Worm (Caenorhabditis elegans): ENCODE data around the gene ttr-54.

DNA sequence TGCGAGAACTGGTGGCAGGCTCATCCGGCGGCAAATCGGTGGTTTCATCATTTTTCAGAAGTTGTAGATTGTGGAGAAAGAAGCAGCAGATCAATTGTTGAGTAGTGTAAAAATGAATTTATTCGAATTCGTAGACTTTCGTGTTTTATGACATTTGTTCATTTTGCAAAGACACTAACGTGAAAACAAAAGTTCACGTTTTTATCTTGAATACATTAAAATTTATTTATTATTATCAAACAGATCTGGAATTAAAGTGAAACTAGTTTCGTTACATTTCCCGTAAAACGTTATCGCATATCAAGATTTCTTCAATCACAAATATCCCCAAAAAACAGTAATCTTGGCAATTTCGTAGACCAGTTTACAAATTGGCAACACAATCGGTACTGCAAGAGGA lies 8.7 kb upstream of the ttr-54 start, which contains the start of gene T14G10.8:
- TF ChIP-seq nhr-11 (tag; optimal IDR thresholded peaks at IDR 0.05) (no peak), pha-4 (GFP tag; IDR thresholded peaks at IDR 0.05) (no peak), pha-4 (tag; optimal IDR thresholded peaks at IDR 0.05) (no peak), ceh-82 (tag; optimal IDR thresholded peaks at IDR 0.05) (no peak), lin-1 (GFP tag; IDR thresholded peaks at IDR 0.05) (no peak), mes-2 (tag; optimal IDR thresholded peaks at IDR 0.05; ENCODE audit: poor library complexity, severe bottlenecking) (no peak), snpc-4 (tag; optimal IDR thresholded peaks at IDR 0.05) (no peak), nhr-28 (tag; optimal IDR thresholded peaks at IDR 0.05) (no peak), unc-130 (GFP tag; optimal IDR thresholded peaks at IDR 0.05) (no peak), ama-1 (optimal IDR thresholded peaks at IDR 0.05) (no peak), daf-19 (GFP tag; conservative IDR thresholded peaks at IDR 0.05) (no peak)

All from whole organism, L4 larva.